Worm (Caenorhabditis elegans): Measurements from ENCODE around the gene K01A2.10.

Gene K01A2.10

DNA sequence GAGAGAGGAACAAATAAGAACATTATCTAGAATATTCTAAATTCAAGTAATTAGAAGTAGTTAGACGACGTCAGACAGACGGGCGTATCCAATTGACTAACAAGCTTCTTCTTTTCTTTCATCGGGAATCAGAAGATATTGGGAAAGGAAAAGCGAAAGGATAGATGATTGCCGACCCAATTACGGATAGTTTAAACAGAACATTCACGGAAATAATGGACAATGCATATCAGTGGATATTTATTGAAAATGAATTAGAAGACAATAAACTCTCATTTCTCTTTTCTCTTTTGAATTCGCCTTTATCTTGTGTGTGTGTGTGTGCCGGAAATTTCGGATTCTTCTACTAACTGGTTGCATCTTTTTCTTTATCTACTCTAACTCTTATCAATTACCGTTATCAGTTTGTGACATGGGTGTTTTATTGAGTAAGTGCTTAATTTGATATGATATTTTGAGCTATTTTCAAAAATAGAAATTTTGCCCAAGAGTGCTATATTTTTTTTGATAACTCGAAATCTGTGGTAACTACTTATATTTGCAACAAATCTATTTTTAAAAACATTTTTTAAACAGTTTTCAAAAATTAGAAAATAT is 11.1 kb upstream of the K01A2.10 start:
- TF ChIP-seq nfya-2 (GFP tag; IDR thresholded peaks at IDR 0.05) (no peak), mxl-1 (tag; optimal IDR thresholded peaks at IDR 0.05) (no peak), hmg-20 (GFP tag; IDR thresholded peaks at IDR 0.05) (no peak)

DNA sequence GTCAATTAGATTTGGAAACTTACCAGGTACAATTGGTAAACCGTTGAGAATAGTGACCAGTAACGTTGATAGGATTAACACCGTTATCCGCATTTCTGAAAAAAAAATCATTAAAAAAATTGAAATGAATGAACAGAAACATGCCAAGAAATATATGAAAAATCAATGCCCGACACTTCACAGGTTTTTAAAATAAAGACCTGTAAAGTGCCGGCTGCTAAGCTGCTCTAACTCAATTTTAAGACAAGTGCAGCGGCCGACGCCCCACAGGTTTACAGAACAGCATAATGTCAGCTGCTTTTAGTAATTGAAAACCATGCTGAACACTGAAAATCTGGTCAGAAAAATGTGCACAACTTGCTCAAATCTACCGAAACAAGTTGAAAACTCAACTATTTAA is 9.5 kb upstream of the K01A2.10 start, which contains the start of gene cbn-1:
TSS of gene cbn-1 (minus strand) at position 101 of the 400 bp plus-strand sequence.
- TF ChIP-seq dpff-1 (tag; optimal IDR thresholded peaks at IDR 0.05) (no peak), lin-54 (GFP tag; optimal IDR thresholded peaks at IDR 0.05) (no peak), mxl-1 (tag; optimal IDR thresholded peaks at IDR 0.05) (no peak), fkh-3 (tag; optimal IDR thresholded peaks at IDR 0.05) (no peak), ztf-3 (GFP tag; optimal IDR thresholded peaks at IDR 0.05) (no peak), ceh-79 (tag; optimal IDR thresholded peaks at IDR 0.05) (no peak), nhr-179 (tag; optimal IDR thresholded peaks at IDR 0.05) (no peak), rec-8 (tag; optimal IDR thresholded peaks at IDR 0.05) (no peak)

DNA sequence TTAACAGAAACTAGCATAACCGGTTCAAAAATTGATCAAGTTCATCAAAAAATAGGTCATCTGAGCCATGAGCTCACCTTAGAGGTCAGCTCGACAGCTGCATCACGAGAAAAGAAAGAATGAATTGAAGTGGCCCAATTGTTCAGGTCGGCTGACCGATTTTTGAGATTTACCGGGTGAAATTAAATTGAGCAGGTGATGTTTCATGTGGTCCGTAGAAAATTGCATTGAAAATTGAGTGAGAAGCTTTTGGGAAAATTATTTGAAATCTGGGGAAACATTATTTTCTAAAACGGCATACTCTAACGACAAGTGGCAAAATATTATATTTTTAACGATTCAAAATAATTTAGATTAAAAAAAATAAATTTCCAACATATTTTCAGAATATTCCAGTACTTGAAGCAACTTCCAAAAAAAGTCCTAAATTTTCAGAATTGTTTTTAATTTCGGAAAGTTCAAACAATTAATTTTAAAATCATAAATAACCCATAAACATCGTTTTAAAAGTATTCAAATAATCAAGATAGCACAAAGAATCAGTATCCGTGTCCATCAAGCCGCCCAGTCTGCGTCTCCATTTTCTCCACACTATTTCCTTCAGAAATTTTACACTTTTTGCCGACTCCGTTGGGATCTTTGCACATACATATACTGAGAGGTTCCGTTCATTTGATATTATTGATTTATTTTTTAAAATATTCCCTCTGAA is 2.9 kb upstream of the K01A2.10 start, which contains the start of gene sgcb-1:
TSS of gene sgcb-1 (plus strand) at position 662 of the 712 bp plus-strand sequence.
- peak; percentile 70 for TF ChIP-seq hmg-1.2 (GFP tag; IDR thresholded peaks at IDR 0.05)
- TF ChIP-seq snpc-4 (GFP tag; optimal IDR thresholded peaks at IDR 0.05): no peak
- TF ChIP-seq snpc-4 (tag; optimal IDR thresholded peaks at IDR 0.05): no peak
- TF ChIP-seq F52B5.7 (tag; optimal IDR thresholded peaks at IDR 0.05): no peak
- TF ChIP-seq F33H1.4 (GFP tag; IDR thresholded peaks at IDR 0.05): no peak
- no peak for TF ChIP-seq T26A5.8 (tag; optimal IDR thresholded peaks at IDR 0.05)

DNA sequence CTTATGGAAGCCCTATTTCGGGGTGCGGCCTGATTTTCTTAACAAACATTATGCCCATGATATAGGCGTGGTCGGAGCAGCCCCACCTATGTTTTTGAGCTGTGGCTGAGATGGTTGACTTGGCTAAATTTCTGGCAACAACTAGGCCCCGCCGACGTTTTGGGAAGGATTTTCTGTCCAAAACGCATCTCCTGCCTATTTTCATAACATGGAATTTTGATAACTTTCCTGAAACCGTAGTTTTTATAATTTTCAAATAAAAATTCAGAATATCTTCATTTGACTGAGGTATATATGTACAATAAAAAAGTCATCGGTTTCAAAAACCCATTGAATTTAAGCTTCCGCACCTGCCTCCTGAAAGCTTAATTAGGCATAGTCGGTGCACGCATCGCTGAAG is 1.7 kb downstream of the K01A2.10 start:
- TF ChIP-seq hmg-1.2 (GFP tag; IDR thresholded peaks at IDR 0.05) (0 out of 2 replicates have a peak, but pooled peaks have one; percentile 2), B0336.3 (GFP tag; IDR thresholded peaks at IDR 0.05) (0 out of 2 replicates have a peak, but pooled peaks have one; percentile 13), F37B4.10 (GFP tag; IDR thresholded peaks at IDR 0.05) (no peak)

DNA sequence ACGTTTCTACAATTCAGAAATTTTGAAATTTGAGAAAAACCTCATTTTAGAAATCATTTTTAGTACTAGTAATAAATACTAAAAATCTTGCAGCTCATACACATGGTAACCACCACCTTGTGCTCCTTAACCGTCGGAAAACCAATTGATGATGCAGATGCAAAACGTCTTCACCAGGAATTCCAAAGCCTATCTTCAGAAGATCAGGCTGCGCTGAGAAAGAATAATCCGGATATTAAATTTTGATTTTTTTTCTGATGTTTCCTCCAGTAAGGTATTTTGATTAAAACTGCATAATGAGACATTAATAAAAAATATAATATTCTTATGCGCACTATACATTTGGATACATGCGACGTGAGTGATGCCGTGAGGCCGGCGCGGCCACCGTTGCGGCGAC is 2.1 kb downstream of the K01A2.10 start:
- 0 out of 2 replicates have a peak, but pooled peaks have one; percentile 19 for TF ChIP-seq hmg-1.2 (GFP tag; IDR thresholded peaks at IDR 0.05)
- TF ChIP-seq lsy-27 (tag; optimal IDR thresholded peaks at IDR 0.05; ENCODE audit: borderline replicate concordance, insufficient read depth): no peak

DNA sequence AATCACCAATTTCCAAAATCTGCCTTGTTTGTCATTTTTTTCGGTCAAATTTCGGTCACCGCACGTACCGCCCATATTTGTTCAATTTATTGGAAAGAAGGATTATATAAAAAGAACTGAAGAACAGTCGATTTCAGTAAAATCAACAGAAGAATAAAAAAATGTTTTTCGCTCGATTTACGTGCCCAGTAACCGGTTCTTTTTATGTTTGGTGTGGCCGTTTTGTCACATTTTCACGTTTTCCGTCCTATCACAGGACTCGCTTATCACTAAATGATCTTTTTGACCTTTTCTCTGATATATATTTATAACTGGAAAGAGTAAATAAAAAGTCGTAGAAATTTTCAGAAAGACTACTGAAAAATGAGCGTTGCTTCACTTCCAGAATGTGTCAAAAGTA is 3.4 kb downstream of the K01A2.10 start, which contains the start of gene far-7:
TSS of gene far-7 (plus strand) at position 331 of the 400 bp plus-strand sequence.
- TF ChIP-seq lag-1 (GFP tag; IDR thresholded peaks at IDR 0.05) (no peak), sptf-2 (GFP tag; optimal IDR thresholded peaks at IDR 0.05) (no peak), aptf-2 (GFP tag; conservative IDR thresholded peaks at IDR 0.05) (no peak), xnd-1 (tag; optimal IDR thresholded peaks at IDR 0.05) (no peak), ztf-6 (GFP tag; IDR thresholded peaks at IDR 0.05) (no peak)

DNA sequence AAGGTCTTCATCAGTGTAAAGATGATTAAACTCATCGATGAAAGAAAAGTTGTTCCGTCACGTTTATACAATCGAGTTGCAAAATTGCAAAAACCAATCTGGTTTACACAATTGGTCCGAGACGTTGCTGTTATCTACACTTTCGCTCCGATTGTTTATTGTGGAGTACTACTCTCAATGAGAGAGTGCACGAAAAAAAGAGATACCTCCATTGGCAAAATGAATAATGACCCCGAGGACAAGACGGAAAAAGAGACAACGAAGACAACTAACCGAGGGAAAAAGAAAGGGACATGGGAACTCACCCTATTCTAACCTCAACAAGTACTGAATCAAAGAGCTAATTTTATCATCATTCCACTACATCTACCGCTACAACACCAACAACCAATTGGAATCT is 9.4 kb downstream of the K01A2.10 start:
- no peak for TF ChIP-seq rpc-1 (optimal IDR thresholded peaks at IDR 0.05)
- no peak for TF ChIP-seq rpc-1 (tag; optimal IDR thresholded peaks at IDR 0.05)
- TF ChIP-seq xnd-1 (tag; optimal IDR thresholded peaks at IDR 0.05): no peak
- no peak for TF ChIP-seq lin-26 (GFP tag; IDR thresholded peaks at IDR 0.05)
- TF ChIP-seq mes-4 (tag; optimal IDR thresholded peaks at IDR 0.05): no peak
- TF ChIP-seq lin-40 (tag; optimal IDR thresholded peaks at IDR 0.05): no peak
- TF ChIP-seq madf-10 (tag; optimal IDR thresholded peaks at IDR 0.05): no peak
- TF ChIP-seq F52B5.7 (tag; optimal IDR thresholded peaks at IDR 0.05): no peak
- no peak for TF ChIP-seq attf-5 (GFP tag; optimal IDR thresholded peaks at IDR 0.05)
- no peak for TF ChIP-seq ekl-4 (GFP tag; IDR thresholded peaks at IDR 0.05)
- TF ChIP-seq sptf-2 (GFP tag; optimal IDR thresholded peaks at IDR 0.05): no peak
